Fruit fly (Drosophila melanogaster) whole organism, embryonic: ENCODE results near the gene CG13810.

Experiments
- B-H2 ChIP-seq: fragments of 200-800 bp; sonication (Bioruptor generic); optimal IDR thresholded peaks from 2 replicates; lab custom pipeline; 2018; ENCODE audit warnings: missing biosample characterization, mild to moderate bottlenecking, missing genetic modification characterization
- BtbVII ChIP-seq: fragments of 200-800 bp; sonication (Bioruptor generic); optimal IDR thresholded peaks from 3 replicates; lab custom pipeline; 2017; ENCODE audit warnings: missing biosample characterization, mild to moderate bottlenecking, missing genetic modification characterization
- CG10147 ChIP-seq: fragments of 200-800 bp; sonication (Bioruptor generic); optimal IDR thresholded peaks from 2 replicates; lab custom pipeline; 2019; ENCODE audit warnings: missing biosample characterization, mild to moderate bottlenecking, missing genetic modification characterization, moderate library complexity
- CG10321 ChIP-seq: fragments of 200-800 bp; sonication (Bioruptor generic); IDR thresholded peaks from 2 replicates; pipeline ENCODE4 v1.3.6; 2022; ENCODE audit warnings: missing biosample characterization, missing genetic modification characterization
- CG10462 ChIP-seq: fragments of 200-800 bp; sonication (Bioruptor generic); optimal IDR thresholded peaks from 2 replicates; lab custom pipeline; 2016; ENCODE audit warnings: missing biosample characterization, missing genetic modification characterization
- CG12769 ChIP-seq: fragments of 200-800 bp; sonication (Bioruptor generic); optimal IDR thresholded peaks from 2 replicates; lab custom pipeline; 2019; ENCODE audit warnings: missing biosample characterization, mild to moderate bottlenecking, missing genetic modification characterization, moderate library complexity
- CG13894 ChIP-seq: fragments of 200-800 bp; sonication (Bioruptor generic); optimal IDR thresholded peaks from 3 replicates; lab custom pipeline; 2018; ENCODE audit warnings: missing biosample characterization, mild to moderate bottlenecking, missing genetic modification characterization, moderate library complexity
- CG14441 ChIP-seq: fragments of 200-800 bp; sonication (Bioruptor generic); IDR thresholded peaks from 2 replicates; pipeline ENCODE4 v1.3.6; 2022; ENCODE audit warnings: missing biosample characterization, missing genetic modification characterization
- CG14667 ChIP-seq: fragments of 200-800 bp; sonication (Bioruptor generic); IDR thresholded peaks from 2 replicates; pipeline ENCODE4 v1.3.6; 2022; ENCODE audit warnings: missing biosample characterization, missing genetic modification characterization
- CG14965 ChIP-seq: fragments of 200-800 bp; sonication (Bioruptor generic); optimal IDR thresholded peaks from 2 replicates; lab custom pipeline; 2016; ENCODE audit warnings: missing biosample characterization, missing genetic modification characterization, borderline replicate concordance
- CG15514 ChIP-seq: fragments of 200-800 bp; sonication (Bioruptor generic); optimal IDR thresholded peaks from 3 replicates; lab custom pipeline; 2017; ENCODE audit warnings: missing biosample characterization, missing genetic modification characterization, mild to moderate bottlenecking, moderate library complexity, missing genetic modification reagents
- CG17802 ChIP-seq: fragments of 200-800 bp; sonication (Bioruptor generic); optimal IDR thresholded peaks from 2 replicates; lab custom pipeline; 2018; ENCODE audit warnings: missing biosample characterization, mild to moderate bottlenecking, missing genetic modification characterization, moderate library complexity
- CG17912 ChIP-seq: fragments of 200-800 bp; sonication (Bioruptor generic); optimal IDR thresholded peaks from 2 replicates; lab custom pipeline; 2018; ENCODE audit warnings: missing biosample characterization, mild to moderate bottlenecking, missing genetic modification characterization
- CG18262 ChIP-seq: fragments of 200-800 bp; optimal IDR thresholded peaks from 3 replicates; lab custom pipeline; 2019; ENCODE audit warnings: missing biosample characterization, mild to moderate bottlenecking, missing genetic modification characterization, moderate library complexity
- CG18476 ChIP-seq: fragments of 200-800 bp; sonication (Bioruptor generic); optimal IDR thresholded peaks from 2 replicates; lab custom pipeline; 2016; ENCODE audit warnings: missing biosample characterization, mild to moderate bottlenecking, missing genetic modification characterization
- CG32772 ChIP-seq: fragments of 200-800 bp; sonication (Bioruptor generic); IDR thresholded peaks from 2 replicates; pipeline ENCODE4 v1.3.6; 2022; ENCODE audit warnings: missing biosample characterization, missing genetic modification characterization
- CG34224 ChIP-seq: fragments of 200-800 bp; sonication (Bioruptor generic); IDR thresholded peaks from 3 replicates; pipeline ENCODE4 v1.3.6; 2022; ENCODE audit warnings: missing biosample characterization, missing genetic modification characterization; ENCODE audit not compliant: partially characterized antibody
- CG6175 ChIP-seq: fragments of 200-800 bp; sonication (Bioruptor generic); IDR thresholded peaks from 3 replicates; pipeline ENCODE4 v1.3.6; 2022; ENCODE audit warnings: missing biosample characterization, missing genetic modification characterization
- CG7963 ChIP-seq: fragments of 200-800 bp; sonication (Bioruptor generic); IDR thresholded peaks from 3 replicates; pipeline ENCODE4 v1.3.6; 2022; ENCODE audit warnings: missing biosample characterization, missing genetic modification characterization; ENCODE audit not compliant: partially characterized antibody
- CG8290 ChIP-seq, 3 experiments: fragments of 200-800 bp; sonication (Bioruptor generic); optimal IDR thresholded peaks; 2 replicates each; lab custom pipeline; 2016 to 2019; ENCODE audit warnings: missing biosample characterization in 3 of 3, missing genetic modification characterization in 3 of 3, mild to moderate bottlenecking in 2 of 3, moderate library complexity in 1 of 3
- CTCF ChIP-seq: fragments of 200-800 bp; sonication (Bioruptor generic); optimal IDR thresholded peaks from 2 replicates; lab custom pipeline; 2017; ENCODE audit warnings: missing biosample characterization, mild to moderate bottlenecking, missing genetic modification characterization, moderate library complexity
- Deaf1 ChIP-seq: fragments of 200-800 bp; optimal IDR thresholded peaks from 3 replicates; lab custom pipeline; 2019; ENCODE audit warnings: missing biosample characterization, mild to moderate bottlenecking, missing genetic modification characterization, moderate library complexity
- Dp ChIP-seq: fragments of 200-800 bp; sonication (Bioruptor generic); optimal IDR thresholded peaks from 2 replicates; lab custom pipeline; 2018; ENCODE audit warnings: missing biosample characterization, mild to moderate bottlenecking, missing genetic modification characterization, moderate library complexity
- Fer3 ChIP-seq: fragments of 200-800 bp; sonication (Bioruptor generic); optimal IDR thresholded peaks from 2 replicates; lab custom pipeline; 2018; ENCODE audit warnings: missing biosample characterization, mild to moderate bottlenecking, missing genetic modification characterization, moderate library complexity
- Gug ChIP-seq: fragments of 200-800 bp; sonication (Bioruptor generic); IDR thresholded peaks from 4 replicates; pipeline ENCODE4 v1.3.6; 2022; ENCODE audit warnings: missing biosample characterization, missing genetic modification characterization
- HLH4C ChIP-seq: fragments of 200-800 bp; sonication (Bioruptor generic); IDR thresholded peaks from 3 replicates; pipeline ENCODE4 v1.3.6; 2022; ENCODE audit warnings: missing biosample characterization, missing genetic modification characterization; ENCODE audit not compliant: partially characterized antibody
- HLHmδ ChIP-seq: fragments of 200-800 bp; sonication (Bioruptor generic); optimal IDR thresholded peaks from 2 replicates; lab custom pipeline; 2018; ENCODE audit warnings: missing biosample characterization, mild to moderate bottlenecking, missing genetic modification characterization, moderate library complexity
- HmgZ ChIP-seq: fragments of 200-800 bp; sonication (Bioruptor generic); optimal IDR thresholded peaks from 2 replicates; lab custom pipeline; 2018; ENCODE audit warnings: missing biosample characterization, mild to moderate bottlenecking, missing genetic modification characterization
- Lhr ChIP-seq: fragments of 200-800 bp; sonication (Bioruptor generic); optimal IDR thresholded peaks from 3 replicates; lab custom pipeline; 2017; ENCODE audit warnings: mild to moderate bottlenecking, missing biosample characterization, missing genetic modification reagents, missing genetic modification characterization
- Mad ChIP-seq: fragments of 200-800 bp; sonication (Bioruptor generic); optimal IDR thresholded peaks from 2 replicates; lab custom pipeline; 2016; ENCODE audit warnings: missing biosample characterization, missing genetic modification characterization
- PHDP ChIP-seq: fragments of 200-800 bp; sonication (Bioruptor generic); optimal IDR thresholded peaks from 3 replicates; lab custom pipeline; 2018; ENCODE audit warnings: missing biosample characterization, mild to moderate bottlenecking, missing genetic modification characterization, moderate library complexity
- Rfx ChIP-seq: fragments of 200-800 bp; sonication (Bioruptor generic); IDR thresholded peaks from 2 replicates; pipeline ENCODE4 v1.3.6; 2022; ENCODE audit warnings: missing biosample characterization, missing genetic modification characterization
- Taf1 ChIP-seq: fragments of 200-800 bp; sonication (Bioruptor generic); IDR thresholded peaks from 2 replicates; pipeline ENCODE4 v1.3.6; 2022; ENCODE audit warnings: missing biosample characterization, missing genetic modification characterization
- aop ChIP-seq: fragments of 200-800 bp; sonication (Bioruptor generic); IDR thresholded peaks from 2 replicates; pipeline ENCODE4 v1.3.6; 2022; ENCODE audit warnings: missing biosample characterization, missing genetic modification characterization
- bigmax ChIP-seq: fragments of 200-800 bp; sonication (Bioruptor generic); optimal IDR thresholded peaks from 2 replicates; lab custom pipeline; 2018; ENCODE audit warnings: missing biosample characterization, mild to moderate bottlenecking, missing genetic modification characterization
- dmrt11E ChIP-seq: fragments of 200-800 bp; sonication (Bioruptor generic); optimal IDR thresholded peaks from 3 replicates; lab custom pipeline; 2018; ENCODE audit warnings: missing biosample characterization, mild to moderate bottlenecking, missing genetic modification characterization, moderate library complexity
- eve ChIP-seq, 2 experiments: fragments of >200 bp; optimal IDR thresholded peaks; 2 replicates each; lab custom pipeline; 2017; ENCODE audit warnings: missing biosample characterization in 2 of 2, missing genetic modification characterization in 2 of 2
- gcm2 ChIP-seq: fragments of 200-800 bp; sonication (Bioruptor generic); optimal IDR thresholded peaks from 2 replicates; lab custom pipeline; 2016; ENCODE audit warnings: missing biosample characterization, missing genetic modification characterization
- gsb-n ChIP-seq: fragments of 200-800 bp; sonication (Bioruptor generic); optimal IDR thresholded peaks from 3 replicates; lab custom pipeline; 2018; ENCODE audit warnings: missing biosample characterization, mild to moderate bottlenecking, missing genetic modification characterization
- hth ChIP-seq: fragments of >200 bp; optimal IDR thresholded peaks from 2 replicates; lab custom pipeline; 2017; ENCODE audit warnings: inconsistent platforms
- lbe ChIP-seq: fragments of 200-800 bp; sonication (Bioruptor generic); optimal IDR thresholded peaks from 2 replicates; lab custom pipeline; 2016; ENCODE audit warnings: missing biosample characterization, mild to moderate bottlenecking, missing genetic modification characterization
- lola ChIP-seq, 3 experiments: fragments of >200 bp in 2 of 3; fragments of 200-800 bp in 1 of 3; sonication (Bioruptor generic) in 1 of 3; optimal IDR thresholded peaks; 2 replicates each; lab custom pipeline; 2017 to 2019; ENCODE audit warnings: missing biosample characterization in 3 of 3, missing genetic modification characterization in 3 of 3, mild to moderate bottlenecking in 1 of 3, moderate library complexity in 1 of 3
- otp ChIP-seq: fragments of 200-800 bp; sonication (Bioruptor generic); IDR thresholded peaks from 3 replicates; pipeline ENCODE4, ENCODE4 v1.3.6; 2022; ENCODE audit warnings: missing biosample characterization, missing genetic modification characterization
- pho ChIP-seq: fragments of 200-800 bp; sonication (Bioruptor generic); optimal IDR thresholded peaks from 2 replicates; lab custom pipeline; 2016; ENCODE audit warnings: missing biosample characterization, missing genetic modification characterization
- row ChIP-seq: fragments of 200-800 bp; sonication (Bioruptor generic); IDR thresholded peaks from 3 replicates; pipeline ENCODE4 v1.3.6; 2022; ENCODE audit warnings: missing biosample characterization, missing genetic modification characterization
- schlank ChIP-seq: fragments of 200-800 bp; sonication (Bioruptor generic); optimal IDR thresholded peaks from 2 replicates; lab custom pipeline; 2018; ENCODE audit warnings: missing biosample characterization, mild to moderate bottlenecking, missing genetic modification characterization
- sd ChIP-seq: fragments of 200-800 bp; sonication (Bioruptor generic); optimal IDR thresholded peaks from 3 replicates; lab custom pipeline; 2018; ENCODE audit warnings: missing biosample characterization, mild to moderate bottlenecking, missing genetic modification characterization, moderate library complexity
- stwl ChIP-seq: fragments of 200-800 bp; sonication (Bioruptor generic); optimal IDR thresholded peaks from 3 replicates; lab custom pipeline; 2018; ENCODE audit warnings: missing biosample characterization, mild to moderate bottlenecking, missing genetic modification characterization, moderate library complexity
- tap ChIP-seq: fragments of 200-800 bp; optimal IDR thresholded peaks from 3 replicates; lab custom pipeline; 2019; ENCODE audit warnings: missing biosample characterization, mild to moderate bottlenecking, missing genetic modification characterization, moderate library complexity
- tup ChIP-seq: fragments of 200-800 bp; sonication (Bioruptor generic); optimal IDR thresholded peaks from 2 replicates; lab custom pipeline; 2016; ENCODE audit warnings: missing biosample characterization, mild to moderate bottlenecking, missing genetic modification characterization, moderate library complexity
- vvl ChIP-seq: fragments of 200-800 bp; sonication (Bioruptor generic); IDR thresholded peaks from 2 replicates; pipeline ENCODE4 v1.3.6; 2022; ENCODE audit warnings: missing biosample characterization, missing genetic modification characterization

Gene CG13810

dm6 chr3L:2166776-2167175 lies 19.0 kb upstream of the CG13810 start (continued):
- TF ChIP-seq dmrt11E (tag; lab: Kevin White, UChicago) (no peak), CG18476 (no peak), CG14667 (GFP tag; lab: Robert Waterston, UW) (no peak), aop (GFP tag; lab: Robert Waterston, UW) (no peak), lola (GFP tag; optimal IDR thresholded peaks at IDR 0.05; lab: Kevin White, UChicago) (peak in 1 of 3 experiments; percentile 38), vvl (GFP tag; lab: Robert Waterston, UW) (peak; percentile 88), eve (GFP tag; optimal IDR thresholded peaks at IDR 0.05; lab: Kevin White, UChicago) (no peak), HmgZ (peak; percentile 4), CG8290 (GFP tag; optimal IDR thresholded peaks at IDR 0.05; lab: Kevin White, UChicago) (no peak), CG8290 (tag; optimal IDR thresholded peaks at IDR 0.05; lab: Kevin White, UChicago) (peak in 1 of 2 experiments; percentile 32), tap (tag; lab: Kevin White, UChicago) (no peak), PHDP (no peak), B-H2 (GFP tag; lab: Kevin White, UChicago) (no peak), bigmax (GFP tag; lab: Kevin White, UChicago) (no peak), CG7963 (GFP tag; lab: Robert Waterston, UW) (no peak), Dp (GFP tag; lab: Kevin White, UChicago) (no peak), row (no peak), CG13894 (tag; lab: Kevin White, UChicago) (no peak), CG10462 (GFP tag; lab: Kevin White, UChicago) (no peak), CG14965 (GFP tag; lab: Kevin White, UChicago) (no peak), CG10321 (GFP tag; lab: Robert Waterston, UW) (no peak), HLHmδ (GFP tag; lab: Kevin White, UChicago) (no peak), gsb-n (tag; lab: Kevin White, UChicago) (no peak), Mad (GFP tag; lab: Kevin White, UChicago) (no peak), pho (GFP tag; lab: Kevin White, UChicago) (no peak), Deaf1 (tag; lab: Kevin White, UChicago) (no peak), CG17912 (no peak), BtbVII (GFP tag; lab: Kevin White, UChicago) (no peak), CG18262 (tag; lab: Kevin White, UChicago) (no peak), CG6175 (GFP tag; lab: Robert Waterston, UW) (no peak), CG32772 (GFP tag; lab: Robert Waterston, UW) (no peak), stwl (tag; lab: Kevin White, UChicago) (no peak), Taf1 (GFP tag; lab: Robert Waterston, UW) (no peak), CTCF (GFP tag; lab: Kevin White, UChicago) (peak; percentile 44), otp (GFP tag; lab: Robert Waterston, UW) (no peak), CG10147 (GFP tag; lab: Kevin White, UChicago) (no peak), schlank (tag; lab: Kevin White, UChicago) (no peak), Rfx (GFP tag; lab: Robert Waterston, UW) (no peak), HLH4C (no peak), gcm2 (no peak), Lhr (GFP tag; lab: Kevin White, UChicago) (no peak), tup (GFP tag; lab: Kevin White, UChicago) (no peak), Gug (GFP tag; lab: Robert Waterston, UW) (no peak), CG12769 (tag; lab: Kevin White, UChicago) (no peak), CG17802 (no peak), lbe (GFP tag; lab: Kevin White, UChicago) (no peak), CG34224 (GFP tag; lab: Robert Waterston, UW) (0 out of 3 replicates have a peak, but pooled peaks have one; percentile 21), hth (lab: Kevin White, UChicago) (no peak), sd (tag; lab: Kevin White, UChicago) (peak; percentile 93), CG14441 (GFP tag; lab: Robert Waterston, UW) (no peak), Fer3 (no peak), CG15514 (GFP tag; lab: Kevin White, UChicago) (no peak)
